Fruit fly (Drosophila melanogaster) whole organism, pupa: ENCODE results near the gene mRpS34.

Experiments
- CG10348 ChIP-seq: fragments of 200-800 bp; sonication (Bioruptor generic); IDR thresholded peaks from 2 replicates; pipeline ENCODE4 v1.3.6; 2022; ENCODE audit warnings: missing biosample characterization, missing genetic modification characterization
- CG12605 ChIP-seq: fragments of 200-800 bp; sonication (Bioruptor generic); IDR thresholded peaks from 2 replicates; pipeline ENCODE4 v1.3.6; 2022; ENCODE audit warnings: missing biosample characterization, missing genetic modification characterization
- CG13204 ChIP-seq: fragments of 200-800 bp; sonication (Bioruptor generic); optimal IDR thresholded peaks from 2 replicates; lab custom pipeline; 2018; ENCODE audit warnings: missing biosample characterization, mild to moderate bottlenecking, missing genetic modification characterization, moderate library complexity
- CG14655 ChIP-seq: fragments of 200-800 bp; sonication (Bioruptor generic); optimal IDR thresholded peaks from 3 replicates; lab custom pipeline; 2017; ENCODE audit warnings: mild to moderate bottlenecking, missing biosample characterization, missing genetic modification reagents, missing genetic modification characterization
- CG15710 ChIP-seq: fragments of 200-800 bp; sonication (Bioruptor generic); optimal IDR thresholded peaks from 2 replicates; lab custom pipeline; 2018; ENCODE audit warnings: missing biosample characterization, mild to moderate bottlenecking, missing genetic modification characterization, moderate library complexity
- CG17806 ChIP-seq: fragments of 200-800 bp; sonication (Bioruptor generic); optimal IDR thresholded peaks from 2 replicates; lab custom pipeline; 2018; ENCODE audit warnings: missing biosample characterization, mild to moderate bottlenecking, missing genetic modification characterization, moderate library complexity
- CG32121 ChIP-seq: fragments of 200-800 bp; sonication (Bioruptor generic); IDR thresholded peaks from 2 replicates; pipeline ENCODE4 v1.3.6; 2022; ENCODE audit warnings: missing biosample characterization, missing genetic modification characterization
- CG34367 ChIP-seq: fragments of 200-800 bp; sonication (Bioruptor generic); optimal IDR thresholded peaks from 2 replicates; lab custom pipeline; 2018; ENCODE audit warnings: missing biosample characterization, mild to moderate bottlenecking, missing genetic modification characterization
- CG4496 ChIP-seq: fragments of 200-800 bp; sonication (Bioruptor generic); IDR thresholded peaks from 3 replicates; pipeline ENCODE4 v1.3.6; 2022; ENCODE audit warnings: missing biosample characterization, missing genetic modification characterization
- CG8159 ChIP-seq: fragments of 200-800 bp; sonication (Bioruptor generic); optimal IDR thresholded peaks from 3 replicates; lab custom pipeline; 2018; ENCODE audit warnings: missing biosample characterization, mild to moderate bottlenecking, missing genetic modification characterization, moderate library complexity
- CG8301 ChIP-seq: fragments of 200-800 bp; sonication (Bioruptor generic); optimal IDR thresholded peaks from 2 replicates; lab custom pipeline; 2018; ENCODE audit warnings: missing biosample characterization, mild to moderate bottlenecking, missing genetic modification characterization
- CG9948 ChIP-seq: fragments of 200-800 bp; sonication (Bioruptor generic); optimal IDR thresholded peaks from 2 replicates; lab custom pipeline; 2018; ENCODE audit warnings: missing biosample characterization, mild to moderate bottlenecking, missing genetic modification characterization, moderate library complexity
- D1 ChIP-seq: fragments of 200-800 bp; sonication (Bioruptor generic); optimal IDR thresholded peaks from 2 replicates; lab custom pipeline; 2018; ENCODE audit warnings: missing biosample characterization, mild to moderate bottlenecking, missing genetic modification characterization, moderate library complexity
- EcR ChIP-seq: fragments of 200-800 bp; sonication (Bioruptor generic); optimal IDR thresholded peaks from 3 replicates; lab custom pipeline; 2019; ENCODE audit warnings: missing biosample characterization, missing genetic modification characterization, mild to moderate bottlenecking, moderate library complexity, missing genetic modification reagents
- Ets98B ChIP-seq: fragments of 200-800 bp; sonication (Bioruptor generic); IDR thresholded peaks from 2 replicates; pipeline ENCODE4 v1.3.6; 2022; ENCODE audit warnings: missing biosample characterization, missing genetic modification characterization
- Pif1A ChIP-seq: fragments of 200-800 bp; sonication (Bioruptor generic); optimal IDR thresholded peaks from 3 replicates; lab custom pipeline; 2016; ENCODE audit warnings: missing biosample characterization, missing genetic modification characterization
- Pif1B ChIP-seq: fragments of 200-800 bp; sonication (Bioruptor generic); optimal IDR thresholded peaks from 3 replicates; lab custom pipeline; 2016; ENCODE audit warnings: missing biosample characterization, missing genetic modification characterization
- Snoo ChIP-seq: fragments of 200-800 bp; sonication (Bioruptor generic); optimal IDR thresholded peaks from 3 replicates; lab custom pipeline; 2017; ENCODE audit warnings: missing biosample characterization, mild to moderate bottlenecking, missing genetic modification characterization, inconsistent platforms
- fd96Ca ChIP-seq: fragments of 200-800 bp; sonication (Bioruptor generic); IDR thresholded peaks from 3 replicates; pipeline ENCODE4 v1.3.6; 2022; ENCODE audit warnings: missing biosample characterization, missing genetic modification characterization
- gl ChIP-seq: fragments of 200-800 bp; sonication (Bioruptor generic); optimal IDR thresholded peaks from 2 replicates; lab custom pipeline; 2018; ENCODE audit warnings: missing biosample characterization, mild to moderate bottlenecking, missing genetic modification characterization

The mRpS34 gene

dm6 chr3L:16390793-16391192, 42.9 kb downstream of the mRpS34 start:
- TF ChIP-seq EcR (GFP tag; lab: Kevin White, UChicago) (no peak), CG9948 (tag; lab: Kevin White, UChicago) (no peak), CG14655 (GFP tag; lab: Kevin White, UChicago) (no peak), Pif1A (GFP tag; lab: Kevin White, UChicago) (no peak), Snoo (tag; lab: Kevin White, UChicago) (no peak), CG8301 (tag; lab: Kevin White, UChicago) (no peak), CG4496 (GFP tag; lab: Robert Waterston, UW) (no peak), Pif1B (no peak), fd96Ca (GFP tag; lab: Robert Waterston, UW) (no peak), CG10348 (no peak)

dm6 chr3L:16391257-16391656, 43.4 kb downstream of the mRpS34 start:
- TF ChIP-seq CG13204 (GFP tag; lab: Kevin White, UChicago): no peak
- TF ChIP-seq fd96Ca (GFP tag; lab: Robert Waterston, UW): 0 out of 3 replicates have a peak, but pooled peaks have one; percentile 5
- TF ChIP-seq, all 21 proteins: peak for 1

- TF ChIP-seq CG34367 (tag; lab: Kevin White, UChicago) (no peak), CG14655 (GFP tag; lab: Kevin White, UChicago) (no peak), CG13204 (GFP tag; lab: Kevin White, UChicago) (no peak), fd96Ca (GFP tag; lab: Robert Waterston, UW) (0 out of 3 replicates have a peak, but pooled peaks have one; percentile 20), EcR (GFP tag; lab: Kevin White, UChicago) (peak; percentile 91)
These were observed 44.4 kb downstream of the mRpS34 start for dm6 chr3L:16392203-16392800.

- TF ChIP-seq Pif1A (GFP tag; lab: Kevin White, UChicago) (no peak), CG8159 (tag; lab: Kevin White, UChicago) (peak; percentile 9), CG12605 (GFP tag; lab: Robert Waterston, UW) (no peak), CG17806 (tag; lab: Kevin White, UChicago) (peak; percentile 6), CG34367 (tag; lab: Kevin White, UChicago) (no peak), CG9948 (tag; lab: Kevin White, UChicago) (peak; percentile 34), CG14655 (GFP tag; lab: Kevin White, UChicago) (peak; percentile 55), CG15710 (peak; percentile 9)
- TF ChIP-seq, all 21 proteins: peak for 5
These were observed 45.0 kb downstream of the mRpS34 start for dm6 chr3L:16392874-16393273.

dm6 chr3L:16393700-16394099, 45.8 kb downstream of the mRpS34 start:
- no peak for TF ChIP-seq Snoo (tag; lab: Kevin White, UChicago)
- TF ChIP-seq Pif1A (GFP tag; lab: Kevin White, UChicago): no peak
- TF ChIP-seq CG12605 (GFP tag; lab: Robert Waterston, UW): no peak
- no peak for TF ChIP-seq EcR (GFP tag; lab: Kevin White, UChicago)
- TF ChIP-seq Pif1B: no peak
- no peak for TF ChIP-seq CG32121
- TF ChIP-seq, all 21 proteins: peak for 0

- TF ChIP-seq Ets98B (no peak), gl (tag; lab: Kevin White, UChicago) (no peak), CG14655 (GFP tag; lab: Kevin White, UChicago) (no peak), Pif1B (no peak), CG13204 (GFP tag; lab: Kevin White, UChicago) (no peak), CG10348 (no peak), CG15710 (no peak), Snoo (tag; lab: Kevin White, UChicago) (no peak), CG8159 (tag; lab: Kevin White, UChicago) (no peak), D1 (tag; lab: Kevin White, UChicago) (no peak), Pif1A (GFP tag; lab: Kevin White, UChicago) (no peak), fd96Ca (GFP tag; lab: Robert Waterston, UW) (no peak)
These were observed 46.6 kb downstream of the mRpS34 start, which contains the start of gene Gagr for dm6 chr3L:16394506-16394905. Gene Gagr (plus strand): TSS chr3L:16394586.
